Worm (Caenorhabditis elegans) whole organism, early embryonic: ENCODE data around the gene R102.8.

ENCODE experiments used
- B0310.2 ChIP-seq: sonication (generic microtip); optimal IDR thresholded peaks from 2 replicates; lab custom pipeline; 2016; ENCODE audit warnings: mild to moderate bottlenecking, missing genetic modification characterization, missing compliant biosample characterization
- F13C5.2 ChIP-seq: sonication (generic microtip); optimal IDR thresholded peaks from 2 replicates; lab custom pipeline; 2017; ENCODE audit warnings: mild to moderate bottlenecking, missing genetic modification characterization, inconsistent platforms, missing compliant biosample characterization
- ama-1 ChIP-seq: fragments of 150-350 bp; optimal IDR thresholded peaks from 2 replicates; lab custom pipeline; 2014
- ceh-36 ChIP-seq: sonication (generic microtip); optimal IDR thresholded peaks from 2 replicates; lab custom pipeline; 2016; ENCODE audit warnings: missing genetic modification characterization, inconsistent platforms, missing compliant biosample characterization
- flt-1 ChIP-seq: fragments of 200-800 bp; sonication (Bioruptor generic); IDR thresholded peaks from 2 replicates; pipeline ENCODE4 v1.3.6; 2022; ENCODE audit warnings: missing genetic modification characterization, missing compliant biosample characterization
- hmbx-1 ChIP-seq: sonication (generic microtip); optimal IDR thresholded peaks from 2 replicates; lab custom pipeline; 2016; ENCODE audit warnings: mild to moderate bottlenecking, missing genetic modification characterization, missing compliant biosample characterization
- tbx-11 ChIP-seq: fragments of 200-800 bp; sonication (Bioruptor generic); IDR thresholded peaks from 2 replicates; pipeline ENCODE4 v1.3.6; 2022; ENCODE audit warnings: missing genetic modification characterization, missing compliant biosample characterization
- tbx-37 ChIP-seq: fragments of 200-800 bp; sonication (Bioruptor generic); conservative IDR thresholded peaks from 2 replicates; pipeline ENCODE4 v1.3.6; 2022; ENCODE audit warnings: missing genetic modification reagents, missing genetic modification characterization, missing compliant biosample characterization

ce11 chrIV:10699660-10700059, 9.6 kb upstream of the R102.8 start, which contains the start of gene R102.11:
- no peak for TF ChIP-seq F13C5.2 (tag; lab: Kevin White, UChicago)
- no peak for TF ChIP-seq tbx-11 (GFP tag; lab: Robert Waterston, UW)
- no peak for TF ChIP-seq tbx-37 (GFP tag; lab: Robert Waterston, UW)
- TF ChIP-seq hmbx-1 (tag; lab: Kevin White, UChicago) = no peak
- no peak for TF ChIP-seq flt-1
- TF ChIP-seq ceh-36 (tag; lab: Kevin White, UChicago) = no peak
- TF ChIP-seq ama-1 (lab: Kevin White, UChicago) = no peak
- TF ChIP-seq B0310.2 (tag; lab: Kevin White, UChicago) = no peak
